Fruit fly (Drosophila melanogaster): ENCODE data around the gene Lasp.

Gene Lasp

dm6 chr3L:16697069-16697468, 14.4 kb downstream of the Lasp start (continued):
- no peak for TF ChIP-seq fkh (GFP tag; optimal IDR thresholded peaks at IDR 0.05)
- no peak for TF ChIP-seq CG11294 (GFP tag; IDR thresholded peaks at IDR 0.05)
- no peak for TF ChIP-seq Blimp-1 (GFP tag; optimal IDR thresholded peaks at IDR 0.05)
- no peak for TF ChIP-seq ss (GFP tag; optimal IDR thresholded peaks at IDR 0.05)
- no peak for TF ChIP-seq dac (GFP tag; optimal IDR thresholded peaks at IDR 0.05)
- TF ChIP-seq CG34406 (GFP tag; optimal IDR thresholded peaks at IDR 0.05): peak; percentile 47
- no peak for TF ChIP-seq fd85E (GFP tag; optimal IDR thresholded peaks at IDR 0.05)

dm6 chr3L:16695076-16695847, 16.2 kb downstream of the Lasp start:
- peak; percentile 14 for TF ChIP-seq CG6276 (GFP tag; optimal IDR thresholded peaks at IDR 0.05)
- no peak for TF ChIP-seq Lpt (GFP tag; optimal IDR thresholded peaks at IDR 0.05)
- 0 out of 3 replicates have a peak, but pooled peaks have one; percentile 16 for TF ChIP-seq eg (GFP tag; IDR thresholded peaks at IDR 0.05)
- TF ChIP-seq CG8119 (GFP tag; IDR thresholded peaks at IDR 0.05): peak; percentile 39; the same call in 1 of the 3 replicates
- no peak for TF ChIP-seq CG1621 (tag; optimal IDR thresholded peaks at IDR 0.05)
- TF ChIP-seq CG4318 (GFP tag; optimal IDR thresholded peaks at IDR 0.05): no peak
- TF ChIP-seq CG34406 (GFP tag; optimal IDR thresholded peaks at IDR 0.05): no peak

dm6 chr3L:16693844-16694243, 17.6 kb downstream of the Lasp start:
- no peak for TF ChIP-seq acj6 (GFP tag; optimal IDR thresholded peaks at IDR 0.05)
- TF ChIP-seq vri (GFP tag; optimal IDR thresholded peaks at IDR 0.05): peak; percentile 51
- TF ChIP-seq Eip93F (GFP tag; optimal IDR thresholded peaks at IDR 0.05): peak; percentile 11

- TF ChIP-seq CG11762 (GFP tag; optimal IDR thresholded peaks at IDR 0.05; ENCODE audit: insufficient read depth): no peak
Observed at dm6 chr3L:16690055-16690454, 21.4 kb downstream of the Lasp start.

dm6 chr3L:16689491-16689890, 22.0 kb downstream of the Lasp start:
- peak; percentile 4 to 57 for TF ChIP-seq ss (GFP tag; optimal IDR thresholded peaks at IDR 0.05)
- peak; percentile 26 for TF ChIP-seq Eip78C (GFP tag)
- TF ChIP-seq OdsH (GFP tag; optimal IDR thresholded peaks at IDR 0.05): no peak
- TF ChIP-seq fkh (GFP tag; optimal IDR thresholded peaks at IDR 0.05): no peak
- peak; percentile 19 for TF ChIP-seq CG6276 (GFP tag; optimal IDR thresholded peaks at IDR 0.05)

dm6 chr3L:16683007-16683406, 28.5 kb downstream of the Lasp start:
- TF ChIP-seq fkh (GFP tag; optimal IDR thresholded peaks at IDR 0.05) (no peak), Hr39 (GFP tag; optimal IDR thresholded peaks at IDR 0.05) (no peak), CG6808 (GFP tag; optimal IDR thresholded peaks at IDR 0.05) (no peak), Gug (GFP tag; IDR thresholded peaks at IDR 0.05) (peak; percentile 32; the same call in 1 of the 2 replicates), lz (GFP tag; optimal IDR thresholded peaks at IDR 0.05) (no peak), fd59A (GFP tag; optimal IDR thresholded peaks at IDR 0.05) (no peak), CG4318 (GFP tag; optimal IDR thresholded peaks at IDR 0.05) (peak; percentile 17), CG10669 (GFP tag; optimal IDR thresholded peaks at IDR 0.05) (no peak), net (GFP tag; optimal IDR thresholded peaks at IDR 0.05) (no peak), CG8632 (GFP tag; optimal IDR thresholded peaks at IDR 0.05) (no peak), CG6276 (GFP tag; optimal IDR thresholded peaks at IDR 0.05) (no peak), CG3032 (tag; optimal IDR thresholded peaks at IDR 0.05) (no peak), CG15336 (GFP tag; IDR thresholded peaks at IDR 0.05) (no peak), Blimp-1 (GFP tag; optimal IDR thresholded peaks at IDR 0.05) (no peak), CG9139 (GFP tag; optimal IDR thresholded peaks at IDR 0.05) (no peak), CG8119 (GFP tag; IDR thresholded peaks at IDR 0.05) (peak; percentile 40; the same call in 1 of the 3 replicates), Met (GFP tag; optimal IDR thresholded peaks at IDR 0.05) (no peak), CG31627 (GFP tag; optimal IDR thresholded peaks at IDR 0.05) (no peak), CG3919 (GFP tag; optimal IDR thresholded peaks at IDR 0.05) (no peak), dsx (GFP tag; optimal IDR thresholded peaks at IDR 0.05; ENCODE audit: poor library complexity, severe bottlenecking) (no peak), Eip75B (GFP tag; optimal IDR thresholded peaks at IDR 0.05) (no peak), fd85E (GFP tag; optimal IDR thresholded peaks at IDR 0.05) (no peak), CG11762 (GFP tag; optimal IDR thresholded peaks at IDR 0.05; ENCODE audit: insufficient read depth) (no peak), CG10631 (GFP tag; optimal IDR thresholded peaks at IDR 0.05) (peak; percentile 51), spab (GFP tag; optimal IDR thresholded peaks at IDR 0.05) (no peak), Eip93F (GFP tag; optimal IDR thresholded peaks at IDR 0.05) (no peak), CG6163 (GFP tag; IDR thresholded peaks at IDR 0.05) (no peak), Sox14 (GFP tag; optimal IDR thresholded peaks at IDR 0.05) (peak; percentile 5), acj6 (GFP tag; optimal IDR thresholded peaks at IDR 0.05) (no peak)
